Worm (Caenorhabditis elegans) whole organism, L3 larva: ENCODE results near the gene Y13C8A.1.

Source experiments
- aly-2 ChIP-seq: fragments of 150-350 bp; optimal IDR thresholded peaks from 2 replicates; lab custom pipeline; 2014; ENCODE audit warnings: missing biosample characterization, missing genetic modification characterization
- nhr-11 ChIP-seq: fragments of 150-350 bp; optimal IDR thresholded peaks from 2 replicates; lab custom pipeline; 2014; ENCODE audit warnings: missing biosample characterization, missing genetic modification characterization
- nhr-67 ChIP-seq: fragments of 150-350 bp; optimal IDR thresholded peaks from 2 replicates; lab custom pipeline; 2014; ENCODE audit warnings: missing biosample characterization, missing genetic modification characterization
- pha-4 ChIP-seq: fragments of 150-350 bp; optimal IDR thresholded peaks from 2 replicates; lab custom pipeline; 2014; ENCODE audit warnings: missing biosample characterization, missing genetic modification reagents, missing genetic modification characterization
- tbx-2 ChIP-seq: sonication (generic microtip); optimal IDR thresholded peaks from 2 replicates; lab custom pipeline; 2016; ENCODE audit warnings: mild to moderate bottlenecking, missing genetic modification characterization, missing compliant biosample characterization
- ztf-11 ChIP-seq: fragments of 150-350 bp; optimal IDR thresholded peaks from 2 replicates; lab custom pipeline; 2014; ENCODE audit warnings: missing biosample characterization, missing genetic modification characterization

DNA sequence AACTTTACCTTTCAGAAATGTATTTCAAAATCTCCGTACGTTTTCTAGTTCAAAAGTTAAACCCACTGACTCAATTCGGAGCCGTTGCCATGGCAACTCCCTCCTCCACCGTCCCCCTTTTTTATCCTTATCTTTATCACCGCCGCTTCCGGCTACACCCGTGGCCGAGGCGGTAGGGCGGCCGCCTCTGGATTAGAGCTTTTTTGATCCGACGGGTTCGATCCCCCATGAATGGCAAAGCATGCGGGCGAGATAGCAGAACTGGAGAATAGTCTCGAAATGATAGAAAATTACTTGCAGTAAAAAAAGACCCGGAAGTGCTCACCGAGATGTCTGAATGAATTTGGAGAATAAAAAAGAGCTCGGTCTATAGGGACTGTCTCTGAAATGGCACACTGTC lies 10.2 kb downstream of the Y13C8A.1 start:
- no peak for TF ChIP-seq pha-4 (tag; lab: Kevin White, UChicago)
- TF ChIP-seq tbx-2 (tag; lab: Kevin White, UChicago), result no peak
- no peak for TF ChIP-seq ztf-11 (tag; lab: Kevin White, UChicago)
- TF ChIP-seq aly-2 (tag; lab: Kevin White, UChicago), result no peak
- no peak for TF ChIP-seq nhr-11 (tag; lab: Kevin White, UChicago)
- TF ChIP-seq nhr-67 (tag; lab: Kevin White, UChicago), result no peak
